Fruit fly (Drosophila melanogaster) whole organism, embryonic: ENCODE results near the gene Sry-alpha.

Experiments
- Ada2b ChIP-seq: fragments of 200-800 bp; sonication (Bioruptor generic); IDR thresholded peaks from 2 replicates; pipeline ENCODE4 v1.3.6; 2022; ENCODE audit warnings: missing biosample characterization, missing genetic modification characterization
- Atf6 ChIP-seq: fragments of 200-800 bp; sonication (Bioruptor generic); IDR thresholded peaks from 2 replicates; pipeline ENCODE4 v1.3.6; 2022; ENCODE audit warnings: missing biosample characterization, missing genetic modification characterization
- BEAF-32 ChIP-seq: fragments of 200-800 bp; sonication (Bioruptor generic); optimal IDR thresholded peaks from 3 replicates; lab custom pipeline; 2017; ENCODE audit warnings: missing biosample characterization, missing genetic modification characterization, mild to moderate bottlenecking, moderate library complexity, missing genetic modification reagents
- CG10147 ChIP-seq: fragments of 200-800 bp; sonication (Bioruptor generic); optimal IDR thresholded peaks from 2 replicates; lab custom pipeline; 2019; ENCODE audit warnings: missing biosample characterization, mild to moderate bottlenecking, missing genetic modification characterization, moderate library complexity
- CG10366 ChIP-seq: fragments of 200-800 bp; sonication (Bioruptor generic); IDR thresholded peaks from 2 replicates; pipeline ENCODE4 v1.3.6; 2022; ENCODE audit warnings: missing biosample characterization, missing genetic modification characterization
- CG11247 ChIP-seq: fragments of 200-800 bp; sonication (Bioruptor generic); IDR thresholded peaks from 2 replicates; pipeline ENCODE4 v1.3.6; 2022; ENCODE audit warnings: missing biosample characterization, missing genetic modification characterization
- CG13624 ChIP-seq: fragments of 200-800 bp; sonication (Bioruptor generic); optimal IDR thresholded peaks from 2 replicates; lab custom pipeline; 2016; ENCODE audit warnings: missing biosample characterization, missing genetic modification characterization
- CG14050 ChIP-seq: fragments of 200-800 bp; sonication (Bioruptor generic); IDR thresholded peaks from 3 replicates; pipeline ENCODE4 v1.3.6; 2022; ENCODE audit warnings: missing biosample characterization, missing genetic modification characterization
- CG15514 ChIP-seq: fragments of 200-800 bp; sonication (Bioruptor generic); optimal IDR thresholded peaks from 3 replicates; lab custom pipeline; 2017; ENCODE audit warnings: missing biosample characterization, missing genetic modification characterization, mild to moderate bottlenecking, moderate library complexity, missing genetic modification reagents
- CG17359 ChIP-seq: fragments of 200-800 bp; sonication (Bioruptor generic); optimal IDR thresholded peaks from 3 replicates; lab custom pipeline; 2018; ENCODE audit warnings: missing biosample characterization, mild to moderate bottlenecking, missing genetic modification characterization, moderate library complexity
- CG17385 ChIP-seq: fragments of 200-800 bp; sonication (Bioruptor generic); optimal IDR thresholded peaks from 3 replicates; lab custom pipeline; 2018; ENCODE audit warnings: missing biosample characterization, mild to moderate bottlenecking, missing genetic modification characterization
- CG2120 ChIP-seq: fragments of 200-800 bp; sonication (Bioruptor generic); optimal IDR thresholded peaks from 3 replicates; lab custom pipeline; 2016; ENCODE audit warnings: missing biosample characterization, missing genetic modification characterization
- CG30431 ChIP-seq: fragments of 200-800 bp; sonication (Bioruptor generic); optimal IDR thresholded peaks from 2 replicates; lab custom pipeline; 2017; ENCODE audit warnings: missing biosample characterization, missing genetic modification characterization
- CG3065 ChIP-seq: fragments of 200-800 bp; sonication (Bioruptor generic); optimal IDR thresholded peaks from 2 replicates; lab custom pipeline; 2016; ENCODE audit warnings: missing biosample characterization, missing genetic modification characterization
- CG31224 ChIP-seq: fragments of 200-800 bp; sonication (Bioruptor generic); IDR thresholded peaks from 2 replicates; pipeline ENCODE4 v1.3.6; 2022; ENCODE audit warnings: missing biosample characterization, missing genetic modification characterization
- CG3726 ChIP-seq: fragments of 200-800 bp; sonication (Bioruptor generic); IDR thresholded peaks from 3 replicates; pipeline ENCODE4, ENCODE4 v1.3.6; 2022; ENCODE audit warnings: missing biosample characterization, missing genetic modification characterization
- CG4617 ChIP-seq: fragments of 200-800 bp; sonication (Bioruptor generic); optimal IDR thresholded peaks from 3 replicates; lab custom pipeline; 2016; ENCODE audit warnings: missing biosample characterization, missing genetic modification characterization, borderline replicate concordance
- CG4820 ChIP-seq: fragments of 200-800 bp; sonication (Bioruptor generic); optimal IDR thresholded peaks from 3 replicates; lab custom pipeline; 2016; ENCODE audit warnings: missing biosample characterization, missing genetic modification characterization
- CTCF ChIP-seq: fragments of 200-800 bp; sonication (Bioruptor generic); optimal IDR thresholded peaks from 2 replicates; lab custom pipeline; 2017; ENCODE audit warnings: missing biosample characterization, mild to moderate bottlenecking, missing genetic modification characterization, moderate library complexity
- Doc3 ChIP-seq: fragments of 200-800 bp; sonication (Bioruptor generic); IDR thresholded peaks from 3 replicates; pipeline ENCODE4 v1.3.6; 2022; ENCODE audit warnings: missing biosample characterization, missing genetic modification characterization; ENCODE audit not compliant: partially characterized antibody
- Elba2 ChIP-seq: fragments of 200-800 bp; sonication (Bioruptor generic); optimal IDR thresholded peaks from 3 replicates; lab custom pipeline; 2016; ENCODE audit warnings: missing biosample characterization, missing genetic modification characterization
- Fer2 ChIP-seq: fragments of 200-800 bp; sonication (Bioruptor generic); optimal IDR thresholded peaks from 2 replicates; lab custom pipeline; 2018; ENCODE audit warnings: missing biosample characterization, mild to moderate bottlenecking, missing genetic modification characterization, moderate library complexity
- Hr51 ChIP-seq, 2 experiments: fragments of 200-800 bp; sonication (Bioruptor generic); optimal IDR thresholded peaks; 2 replicates in 1 of 2; 3 replicates in 1 of 2; lab custom pipeline; 2016 to 2018; ENCODE audit warnings: missing biosample characterization in 2 of 2, missing genetic modification characterization in 2 of 2, mild to moderate bottlenecking in 1 of 2, moderate library complexity in 1 of 2
- MBD-R2 ChIP-seq: fragments of 200-800 bp; sonication (Bioruptor generic); IDR thresholded peaks from 2 replicates; pipeline ENCODE4 v1.3.6; 2022; ENCODE audit warnings: missing biosample characterization, missing genetic modification characterization
- MESR4 ChIP-seq: fragments of 200-800 bp; sonication (Bioruptor generic); optimal IDR thresholded peaks from 2 replicates; lab custom pipeline; 2018; ENCODE audit warnings: missing biosample characterization, mild to moderate bottlenecking, missing genetic modification characterization, moderate library complexity
- Nf-YA ChIP-seq: fragments of 200-800 bp; sonication (Bioruptor generic); IDR thresholded peaks from 2 replicates; pipeline ENCODE4 v1.3.6; 2022; ENCODE audit warnings: missing biosample characterization, missing genetic modification characterization
- Optix ChIP-seq: fragments of 200-800 bp; sonication (Bioruptor generic); IDR thresholded peaks from 3 replicates; pipeline ENCODE4 v1.3.6; 2022; ENCODE audit warnings: missing biosample characterization, missing genetic modification characterization
- Pdp1 ChIP-seq, 2 experiments: fragments of 200-800 bp; sonication (Bioruptor generic); optimal IDR thresholded peaks; 3 replicates each; lab custom pipeline; 2016; ENCODE audit warnings: missing biosample characterization in 2 of 2, missing genetic modification characterization in 2 of 2, mild to moderate bottlenecking in 1 of 2, moderate library complexity in 1 of 2
- Ptx1 ChIP-seq: fragments of 200-800 bp; sonication (Bioruptor generic); IDR thresholded peaks from 2 replicates; pipeline ENCODE4 v1.3.6; 2022; ENCODE audit warnings: missing biosample characterization, missing genetic modification characterization
- ase ChIP-seq: fragments of 200-800 bp; sonication (Bioruptor generic); IDR thresholded peaks from 3 replicates; pipeline ENCODE4 v1.3.6; 2022; ENCODE audit warnings: missing biosample characterization, missing genetic modification characterization
- br ChIP-seq: fragments of >200 bp; optimal IDR thresholded peaks from 2 replicates; lab custom pipeline; 2017
- bsh ChIP-seq, 2 experiments: fragments of 200-800 bp; sonication (Bioruptor generic); optimal IDR thresholded peaks; 2 replicates each; lab custom pipeline; 2017 to 2018; ENCODE audit warnings: mild to moderate bottlenecking in 2 of 2, missing biosample characterization in 2 of 2, missing genetic modification characterization in 2 of 2, moderate library complexity in 1 of 2
- corto ChIP-seq: fragments of 200-800 bp; sonication (Bioruptor generic); optimal IDR thresholded peaks from 2 replicates; lab custom pipeline; 2016; ENCODE audit warnings: missing biosample characterization, mild to moderate bottlenecking, missing genetic modification characterization, moderate library complexity
- fru ChIP-seq: fragments of >200 bp; optimal IDR thresholded peaks from 2 replicates; lab custom pipeline; 2017
- fu2 ChIP-seq: fragments of 200-800 bp; sonication (Bioruptor generic); optimal IDR thresholded peaks from 2 replicates; lab custom pipeline; 2016; ENCODE audit warnings: missing biosample characterization, missing genetic modification characterization
- gem ChIP-seq: fragments of 200-800 bp; sonication (Bioruptor generic); optimal IDR thresholded peaks from 2 replicates; lab custom pipeline; 2019; ENCODE audit warnings: missing biosample characterization, mild to moderate bottlenecking, missing genetic modification characterization, moderate library complexity
- grau ChIP-seq: fragments of 200-800 bp; optimal IDR thresholded peaks from 3 replicates; lab custom pipeline; 2019; ENCODE audit warnings: missing biosample characterization, mild to moderate bottlenecking, missing genetic modification characterization, moderate library complexity
- jumu ChIP-seq: fragments of 200-800 bp; sonication (Bioruptor generic); optimal IDR thresholded peaks from 3 replicates; lab custom pipeline; 2016; ENCODE audit warnings: missing biosample characterization, missing genetic modification characterization
- pb ChIP-seq: fragments of 200-800 bp; sonication (Bioruptor generic); optimal IDR thresholded peaks from 3 replicates; lab custom pipeline; 2016; ENCODE audit warnings: missing biosample characterization, missing genetic modification characterization
- pho ChIP-seq: fragments of 200-800 bp; sonication (Bioruptor generic); optimal IDR thresholded peaks from 2 replicates; lab custom pipeline; 2016; ENCODE audit warnings: missing biosample characterization, missing genetic modification characterization
- shn ChIP-seq: fragments of 200-800 bp; sonication (Bioruptor generic); optimal IDR thresholded peaks from 3 replicates; lab custom pipeline; 2016; ENCODE audit warnings: missing biosample characterization, missing genetic modification characterization
- slbo ChIP-seq: fragments of 200-800 bp; sonication (Bioruptor generic); IDR thresholded peaks from 2 replicates; pipeline ENCODE4 v1.3.6; 2022; ENCODE audit warnings: missing biosample characterization, missing genetic modification characterization
- sr ChIP-seq: fragments of 200-800 bp; sonication (Bioruptor generic); IDR thresholded peaks from 3 replicates; pipeline ENCODE4 v1.3.6; 2022; ENCODE audit warnings: missing biosample characterization, missing genetic modification characterization
- tgo ChIP-seq: fragments of 200-800 bp; sonication (Bioruptor generic); IDR thresholded peaks from 3 replicates; pipeline ENCODE4 v1.3.6; 2022; ENCODE audit warnings: missing biosample characterization, missing genetic modification characterization
- trem ChIP-seq: fragments of 200-800 bp; optimal IDR thresholded peaks from 3 replicates; lab custom pipeline; 2019; ENCODE audit warnings: missing biosample characterization, mild to moderate bottlenecking, missing genetic modification characterization, moderate library complexity
- trh ChIP-seq: fragments of 200-800 bp; sonication (Bioruptor generic); optimal IDR thresholded peaks from 2 replicates; lab custom pipeline; 2016; ENCODE audit warnings: missing biosample characterization, missing genetic modification characterization
- ttk ChIP-seq: fragments of 200-800 bp; sonication (Bioruptor generic); IDR thresholded peaks from 2 replicates; pipeline ENCODE4 v2.1.2; 2022; ENCODE audit warnings: missing biosample characterization, missing genetic modification characterization
- vnd ChIP-seq: fragments of 200-800 bp; sonication (Bioruptor generic); IDR thresholded peaks from 3 replicates; pipeline ENCODE4 v1.3.6; 2022; ENCODE audit warnings: missing biosample characterization, missing genetic modification characterization; ENCODE audit not compliant: partially characterized antibody
- vvl ChIP-seq: fragments of 200-800 bp; sonication (Bioruptor generic); IDR thresholded peaks from 2 replicates; pipeline ENCODE4 v1.3.6; 2022; ENCODE audit warnings: missing biosample characterization, missing genetic modification characterization

Sry-alpha gene

DNA sequence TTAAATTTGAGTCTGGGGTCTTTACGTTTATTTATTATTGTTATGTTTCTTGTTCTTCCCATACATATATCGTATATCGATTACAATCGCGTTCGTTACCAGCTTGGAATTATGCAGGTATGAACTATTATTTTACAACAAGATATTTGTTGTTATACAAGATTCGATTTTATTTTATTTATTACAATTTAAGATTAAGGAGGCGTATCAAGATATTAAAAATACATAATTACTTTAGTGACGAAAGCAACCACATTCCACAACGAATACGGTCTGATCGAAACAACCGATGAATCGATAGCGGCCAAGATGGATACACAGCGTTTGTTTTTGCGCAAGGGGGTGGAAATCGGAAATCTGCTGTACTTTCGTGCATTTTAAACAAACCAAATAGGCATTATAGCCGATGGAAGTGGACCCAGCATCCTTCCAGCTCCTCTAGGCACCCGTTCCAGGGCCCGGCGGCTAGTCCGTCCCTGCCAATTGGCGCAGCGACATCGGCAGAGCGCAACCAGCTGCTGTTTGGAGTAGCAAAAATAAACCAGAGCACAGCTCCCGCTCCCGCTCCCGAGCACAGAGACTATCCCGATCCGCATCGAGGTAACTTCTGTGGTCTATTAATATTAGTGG lies 41.8 kb upstream of the Sry-alpha start, which contains the start of the genes CG15525 and CG11504 (continued):
- no peak for TF ChIP-seq CG30431 (GFP tag; lab: Kevin White, UChicago)
- TF ChIP-seq Ada2b (GFP tag; lab: Robert Waterston, UW), result peak; percentile 36; the same call in 1 of the 2 replicates
- TF ChIP-seq fru, result no peak
- TF ChIP-seq bsh (GFP tag; optimal IDR thresholded peaks at IDR 0.05; lab: Kevin White, UChicago), result peak in 1 of 2 experiments; percentile 44
- no peak for TF ChIP-seq CG10147 (GFP tag; lab: Kevin White, UChicago)
- TF ChIP-seq CG2120 (GFP tag; lab: Kevin White, UChicago), result peak; percentile 75
- TF ChIP-seq CG14050 (GFP tag; lab: Robert Waterston, UW), result no peak
- peak; percentile 62; the same call in 1 of the 2 replicates for TF ChIP-seq vvl (GFP tag; lab: Robert Waterston, UW)
- no peak for TF ChIP-seq gem (tag; lab: Kevin White, UChicago)
- TF ChIP-seq CG3065 (GFP tag; lab: Kevin White, UChicago), result peak; percentile 2
- peak; percentile 91 for TF ChIP-seq BEAF-32 (GFP tag; lab: Kevin White, UChicago)
- no peak for TF ChIP-seq CG31224 (GFP tag; lab: Robert Waterston, UW)
- peak; percentile 50 for TF ChIP-seq grau (tag; lab: Kevin White, UChicago)
- TF ChIP-seq Atf6 (GFP tag; lab: Robert Waterston, UW), result peak; percentile 63; the same call in 1 of the 2 replicates
- TF ChIP-seq jumu (GFP tag; lab: Kevin White, UChicago), result peak; percentile 18
- TF ChIP-seq pb (GFP tag; lab: Kevin White, UChicago), result no peak
- TF ChIP-seq Doc3 (GFP tag; lab: Robert Waterston, UW), result peak; percentile 83
- TF ChIP-seq trh (GFP tag; lab: Kevin White, UChicago), result no peak
- peak; percentile 85 for TF ChIP-seq Ptx1
- TF ChIP-seq MBD-R2 (GFP tag; lab: Robert Waterston, UW), result peak; percentile 95
- peak; percentile 43; the same call in 1 of the 3 replicates for TF ChIP-seq ase (GFP tag; lab: Robert Waterston, UW)
- TF ChIP-seq slbo (GFP tag; lab: Robert Waterston, UW), result peak; percentile 84
- TF ChIP-seq br (lab: Kevin White, UChicago), result no peak
- TF ChIP-seq vnd, result peak; percentile 90
- TF ChIP-seq shn (GFP tag; lab: Kevin White, UChicago), result peak; percentile 51
- 0 out of 3 replicates have a peak, but pooled peaks have one; percentile 47 for TF ChIP-seq Optix (GFP tag; lab: Robert Waterston, UW)
- peak; percentile 49 for TF ChIP-seq pho
- peak; percentile 37 for TF ChIP-seq CG4820 (GFP tag; lab: Kevin White, UChicago)
- no peak for TF ChIP-seq sr (GFP tag; lab: Robert Waterston, UW)
- peak; percentile 61 to 77 for TF ChIP-seq Pdp1 (GFP tag; optimal IDR thresholded peaks at IDR 0.05; lab: Kevin White, UChicago)
- TF ChIP-seq corto, result no peak
- peak; percentile 96 for TF ChIP-seq CG4617 (GFP tag; lab: Kevin White, UChicago)
- peak; percentile 92 for TF ChIP-seq CG17385 (GFP tag; lab: Kevin White, UChicago)
- TF ChIP-seq fu2 (GFP tag; lab: Kevin White, UChicago), result peak; percentile 41
- TF ChIP-seq CG15514 (GFP tag; lab: Kevin White, UChicago), result peak; percentile 57
- TF ChIP-seq trem (tag; lab: Kevin White, UChicago), result peak; percentile 85
- TF ChIP-seq CG3726, result no peak
- peak; percentile 66 for TF ChIP-seq MESR4 (GFP tag; lab: Kevin White, UChicago)
- TF ChIP-seq CG17359 (tag; lab: Kevin White, UChicago), result peak; percentile 45
- TF ChIP-seq CG13624 (GFP tag; lab: Kevin White, UChicago), result peak; percentile 65
- peak; percentile 40; the same call in 2 of the 3 replicates for TF ChIP-seq tgo (GFP tag; lab: Robert Waterston, UW)
- peak; percentile 54; the same call in 1 of the 2 replicates for TF ChIP-seq CG10366 (GFP tag; lab: Robert Waterston, UW)
- TF ChIP-seq ttk (GFP tag; lab: Robert Waterston, UW), result peak; percentile 53; the same call in 1 of the 2 replicates
- TF ChIP-seq Nf-YA (GFP tag; lab: Robert Waterston, UW), result peak; percentile 43; the same call in 1 of the 2 replicates
- no peak for TF ChIP-seq CTCF (GFP tag; lab: Kevin White, UChicago)
- TF ChIP-seq Elba2 (GFP tag; lab: Kevin White, UChicago), result peak; percentile 6
- TF ChIP-seq CG11247 (GFP tag; lab: Robert Waterston, UW), result no peak
- peak in 1 of 2 experiments; percentile 23 for TF ChIP-seq Hr51 (GFP tag; optimal IDR thresholded peaks at IDR 0.05; lab: Kevin White, UChicago)
- TF ChIP-seq Fer2 (tag; lab: Kevin White, UChicago), result no peak
